Fruit fly (Drosophila melanogaster) whole organism, adult: Measurements from ENCODE around the gene CG11893.
A peak's percentile ranks its signal among the peaks of the same experiment; 100 is the strongest.

Experiments
- CG11617 ChIP-seq: fragments of 200-800 bp; sonication (Bioruptor generic); optimal IDR thresholded peaks from 2 replicates; lab custom pipeline; 2017; ENCODE audit warnings: mild to moderate bottlenecking, missing biosample characterization, missing genetic modification reagents, missing genetic modification characterization
- CG12768 ChIP-seq: fragments of 200-800 bp; sonication (Bioruptor generic); optimal IDR thresholded peaks from 2 replicates; lab custom pipeline; 2017; ENCODE audit warnings: missing biosample characterization, missing genetic modification characterization, mild to moderate bottlenecking, moderate library complexity, missing genetic modification reagents
- CG14711 ChIP-seq: fragments of 200-800 bp; sonication (Bioruptor generic); optimal IDR thresholded peaks from 2 replicates; lab custom pipeline; 2018; ENCODE audit warnings: missing biosample characterization, mild to moderate bottlenecking, missing genetic modification characterization, moderate library complexity
- CG1620 ChIP-seq: fragments of 200-800 bp; sonication (Bioruptor generic); optimal IDR thresholded peaks from 2 replicates; lab custom pipeline; 2016; ENCODE audit warnings: missing biosample characterization, missing genetic modification characterization
- CG33017 ChIP-seq: fragments of 200-800 bp; sonication (Bioruptor generic); optimal IDR thresholded peaks from 2 replicates; lab custom pipeline; 2018; ENCODE audit warnings: missing biosample characterization, mild to moderate bottlenecking, missing genetic modification characterization, moderate library complexity
- CG5204 ChIP-seq: fragments of 200-800 bp; sonication (Bioruptor generic); optimal IDR thresholded peaks from 2 replicates; lab custom pipeline; 2016; ENCODE audit warnings: missing biosample characterization, missing genetic modification characterization
- CG7045 ChIP-seq: fragments of 200-800 bp; sonication (Bioruptor generic); optimal IDR thresholded peaks from 2 replicates; lab custom pipeline; 2017; ENCODE audit warnings: missing biosample characterization, mild to moderate bottlenecking, missing genetic modification characterization
- CG7101 ChIP-seq: fragments of 200-800 bp; sonication (Bioruptor generic); optimal IDR thresholded peaks from 2 replicates; lab custom pipeline; 2018; ENCODE audit warnings: missing biosample characterization, mild to moderate bottlenecking, missing genetic modification characterization, moderate library complexity
- Clk ChIP-seq: fragments of 200-800 bp; sonication (Bioruptor generic); optimal IDR thresholded peaks from 2 replicates; lab custom pipeline; 2017; ENCODE audit warnings: missing biosample characterization, missing genetic modification characterization
- Crg-1 ChIP-seq: fragments of 200-800 bp; sonication (Bioruptor generic); optimal IDR thresholded peaks from 2 replicates; lab custom pipeline; 2016; ENCODE audit warnings: missing biosample characterization, missing genetic modification characterization
- Hr96 ChIP-seq: fragments of 200-800 bp; sonication (Bioruptor generic); optimal IDR thresholded peaks from 2 replicates; lab custom pipeline; 2016; ENCODE audit warnings: missing biosample characterization, missing genetic modification characterization
- Mnt ChIP-seq: fragments of 200-800 bp; sonication (Bioruptor generic); optimal IDR thresholded peaks from 2 replicates; lab custom pipeline; 2016; ENCODE audit warnings: missing biosample characterization, mild to moderate bottlenecking, missing genetic modification characterization
- bab1 ChIP-seq: fragments of 200-800 bp; sonication (Bioruptor generic); optimal IDR thresholded peaks from 3 replicates; lab custom pipeline; 2019; ENCODE audit warnings: missing biosample characterization, mild to moderate bottlenecking, missing genetic modification characterization, moderate library complexity
- cic ChIP-seq: fragments of 200-800 bp; sonication (Bioruptor generic); optimal IDR thresholded peaks from 2 replicates; lab custom pipeline; 2017; ENCODE audit warnings: missing biosample characterization, mild to moderate bottlenecking, missing genetic modification characterization, moderate library complexity
- cnc ChIP-seq, 2 experiments: fragments of >200 bp; optimal IDR thresholded peaks; 2 replicates each; lab custom pipeline; 2017
- kay ChIP-seq: fragments of 200-800 bp; sonication (Bioruptor generic); peaks from one replicate; lab custom pipeline; 2016; ENCODE audit warnings: missing biosample characterization, missing genetic modification characterization, borderline replicate concordance
- ovo ChIP-seq: fragments of 200-800 bp; sonication (Bioruptor generic); optimal IDR thresholded peaks from 2 replicates; lab custom pipeline; 2016; ENCODE audit warnings: missing biosample characterization, missing genetic modification characterization
- pad ChIP-seq: fragments of 200-800 bp; sonication (Bioruptor generic); optimal IDR thresholded peaks from 3 replicates; lab custom pipeline; 2017; ENCODE audit warnings: missing biosample characterization, missing genetic modification characterization, mild to moderate bottlenecking, moderate library complexity, missing genetic modification reagents
- tj ChIP-seq: fragments of 200-800 bp; sonication (Bioruptor generic); optimal IDR thresholded peaks from 3 replicates; lab custom pipeline; 2017; ENCODE audit warnings: missing biosample characterization, mild to moderate bottlenecking, missing genetic modification characterization, moderate library complexity
- toe ChIP-seq: fragments of 200-800 bp; sonication (Bioruptor generic); optimal IDR thresholded peaks from 2 replicates; lab custom pipeline; 2016; ENCODE audit warnings: missing biosample characterization, missing genetic modification characterization

Gene CG11893

DNA sequence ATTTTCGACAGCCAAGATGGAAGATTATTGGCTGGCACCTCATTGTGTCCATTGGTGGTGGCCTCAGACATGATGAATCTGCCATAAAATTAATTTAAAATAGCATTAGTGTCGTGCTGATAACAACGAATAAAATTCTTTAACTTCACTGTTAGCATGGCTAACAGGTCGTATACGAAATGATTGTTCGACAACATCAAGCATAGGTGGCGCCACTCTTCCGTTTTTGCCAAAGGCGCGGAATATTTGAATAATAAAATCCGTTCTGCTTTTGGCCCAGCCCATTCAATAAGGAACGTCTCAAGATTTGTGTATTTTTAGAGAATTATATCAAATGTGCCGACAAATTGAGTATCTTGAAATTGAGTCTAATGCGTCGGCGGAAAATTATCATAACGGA, 22.9 kb downstream of the CG11893 start:
- peak; percentile 26 for TF ChIP-seq toe (GFP tag; lab: Kevin White, UChicago)
- no peak for TF ChIP-seq CG1620 (GFP tag; lab: Kevin White, UChicago)
- TF ChIP-seq cic (GFP tag; lab: Kevin White, UChicago) = no peak
- no peak for TF ChIP-seq CG12768 (GFP tag; lab: Kevin White, UChicago)

DNA sequence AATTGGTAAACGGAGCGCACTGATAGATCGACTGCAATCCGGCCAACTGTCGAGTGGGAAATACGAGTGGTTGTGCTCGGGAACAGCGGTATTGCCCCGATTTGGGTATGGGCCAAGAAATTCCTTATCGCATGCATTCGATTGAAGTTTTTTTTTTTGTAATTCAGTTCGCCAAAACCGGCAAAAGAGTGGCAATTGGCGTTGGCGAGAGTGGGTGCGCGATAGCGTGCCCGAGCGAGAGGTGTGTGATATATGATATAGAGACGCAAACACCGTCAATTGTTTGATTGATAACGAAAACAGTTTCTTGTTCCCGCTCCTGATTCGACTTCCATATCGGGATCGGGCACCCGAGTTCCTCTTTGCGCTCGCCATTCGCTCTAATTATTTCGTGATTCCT, 24.1 kb downstream of the CG11893 start, which contains the start of gene CG31087:
CG31087 (minus strand) TSS at position 63 of the 400 bp plus-strand sequence.
- TF ChIP-seq cic (GFP tag; lab: Kevin White, UChicago) (peak; percentile 63), toe (GFP tag; lab: Kevin White, UChicago) (no peak)

DNA sequence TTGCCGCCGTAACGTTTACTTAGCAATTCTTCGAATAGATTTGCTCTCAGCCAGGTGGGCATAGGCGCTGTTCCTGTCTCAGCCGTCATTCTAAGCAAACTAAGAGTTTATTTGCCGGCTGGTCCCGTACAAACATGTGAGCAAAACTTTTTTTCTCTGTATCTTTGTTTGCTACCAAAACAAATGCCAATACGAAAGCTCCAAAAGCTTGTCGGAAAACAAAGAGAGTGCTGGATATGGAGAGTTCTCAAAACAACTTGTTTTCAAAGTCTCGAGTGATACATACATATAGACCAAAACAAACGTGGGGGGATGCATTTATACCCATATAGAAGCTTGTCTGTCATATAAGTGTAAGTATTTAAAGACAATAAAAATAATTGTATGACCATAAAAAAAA, 26.3 kb downstream of the CG11893 start, which contains the start of gene CG10559:
CG10559 (minus strand) TSS at position 101 of the 400 bp plus-strand sequence.
- TF ChIP-seq cic (GFP tag; lab: Kevin White, UChicago) (peak; percentile 20), CG11617 (GFP tag; lab: Kevin White, UChicago) (no peak), kay (GFP tag; lab: Kevin White, UChicago) (peak; percentile 73)

DNA sequence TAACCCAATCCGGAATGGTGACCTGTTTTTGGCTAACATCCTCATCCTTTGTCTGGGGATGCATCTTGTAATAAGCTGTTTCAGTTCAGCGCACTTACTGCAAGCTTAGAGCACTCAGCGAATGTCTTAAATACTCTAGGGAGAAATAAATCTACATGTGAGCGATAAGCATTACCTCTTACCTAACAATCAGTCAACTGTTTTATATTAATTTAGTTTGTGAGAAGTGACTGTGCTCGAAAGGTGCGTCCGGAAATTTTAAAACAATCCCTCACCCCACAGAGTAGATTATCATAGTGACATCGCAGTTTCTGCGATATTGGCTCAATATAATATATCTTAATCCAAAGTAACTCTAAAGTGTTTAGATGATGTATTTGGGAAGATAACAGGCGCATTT, 28.3 kb downstream of the CG11893 start, which contains the start of gene CG10553:
CG10553 (minus strand) TSS at position 101 of the 400 bp plus-strand sequence.
- no peak for TF ChIP-seq CG7101 (tag; lab: Kevin White, UChicago)
- no peak for TF ChIP-seq cnc (optimal IDR thresholded peaks at IDR 0.05; lab: Kevin White, UChicago)
- TF ChIP-seq bab1 (GFP tag; lab: Kevin White, UChicago) = no peak
- TF ChIP-seq Crg-1 (GFP tag; lab: Kevin White, UChicago) = no peak
- no peak for TF ChIP-seq tj (GFP tag; lab: Kevin White, UChicago)
- no peak for TF ChIP-seq CG5204 (GFP tag; lab: Kevin White, UChicago)
- no peak for TF ChIP-seq cic (GFP tag; lab: Kevin White, UChicago)
- no peak for TF ChIP-seq CG1620 (GFP tag; lab: Kevin White, UChicago)
- no peak for TF ChIP-seq kay (GFP tag; lab: Kevin White, UChicago)
- no peak for TF ChIP-seq Hr96 (GFP tag; lab: Kevin White, UChicago)
- no peak for TF ChIP-seq Clk
- no peak for TF ChIP-seq CG11617 (GFP tag; lab: Kevin White, UChicago)
- TF ChIP-seq CG7045 (GFP tag; lab: Kevin White, UChicago) = no peak
- no peak for TF ChIP-seq toe (GFP tag; lab: Kevin White, UChicago)
- no peak for TF ChIP-seq pad (GFP tag; lab: Kevin White, UChicago)
- TF ChIP-seq CG33017 (tag; lab: Kevin White, UChicago) = no peak

DNA sequence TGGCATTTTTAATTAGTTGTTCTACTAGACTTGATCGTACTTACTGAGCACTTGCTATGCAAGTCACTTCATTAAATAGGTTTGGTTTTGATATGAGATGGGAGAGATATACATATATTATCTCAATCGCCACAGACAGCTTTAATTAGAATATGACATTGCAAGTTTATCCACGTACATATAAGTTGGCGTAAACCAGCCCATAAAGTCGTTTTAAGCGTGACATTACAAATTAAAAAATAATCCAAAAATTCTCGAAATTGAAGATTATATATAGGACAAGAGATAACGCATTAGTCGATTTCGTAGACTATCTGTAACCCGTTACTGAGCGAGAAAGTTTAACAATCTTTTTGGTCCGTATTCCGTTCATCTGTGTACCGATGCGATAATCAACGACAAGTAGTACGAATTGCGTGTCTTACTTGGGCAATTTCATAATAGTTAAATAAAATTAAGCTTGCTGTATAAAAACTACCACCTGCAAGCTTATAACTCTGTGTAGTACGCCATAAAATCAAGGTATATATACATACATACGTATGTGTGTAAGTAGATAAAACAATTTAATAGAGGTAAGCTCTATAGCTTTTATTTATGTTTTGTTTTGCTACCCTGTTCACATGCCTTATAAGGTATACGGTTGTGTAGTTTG, 30.5 kb downstream of the CG11893 start, which contains the start of gene CG10560:
CG10560 (minus strand) TSS at position 51 of the 655 bp plus-strand sequence.
- no peak for TF ChIP-seq bab1 (GFP tag; lab: Kevin White, UChicago)
- TF ChIP-seq kay (GFP tag; lab: Kevin White, UChicago) = peak; percentile 74
- peak; percentile 27 for TF ChIP-seq cic (GFP tag; lab: Kevin White, UChicago)
- TF ChIP-seq cnc (optimal IDR thresholded peaks at IDR 0.05; lab: Kevin White, UChicago) = peak; percentile 19 to 51

- TF ChIP-seq ovo (GFP tag; lab: Kevin White, UChicago) = no peak
- TF ChIP-seq Hr96 (GFP tag; lab: Kevin White, UChicago) = no peak
- TF ChIP-seq CG7045 (GFP tag; lab: Kevin White, UChicago) = no peak
- no peak for TF ChIP-seq cic (GFP tag; lab: Kevin White, UChicago)
- TF ChIP-seq Clk = no peak
- no peak for TF ChIP-seq bab1 (GFP tag; lab: Kevin White, UChicago)
- TF ChIP-seq Crg-1 (GFP tag; lab: Kevin White, UChicago) = no peak
- TF ChIP-seq pad (GFP tag; lab: Kevin White, UChicago) = no peak
- TF ChIP-seq cnc (optimal IDR thresholded peaks at IDR 0.05; lab: Kevin White, UChicago) = no peak
- TF ChIP-seq CG14711 (tag; lab: Kevin White, UChicago) = no peak
- TF ChIP-seq CG12768 (GFP tag; lab: Kevin White, UChicago) = no peak
- TF ChIP-seq tj (GFP tag; lab: Kevin White, UChicago) = no peak
- TF ChIP-seq CG33017 (tag; lab: Kevin White, UChicago) = no peak
- TF ChIP-seq CG5204 (GFP tag; lab: Kevin White, UChicago) = no peak
- TF ChIP-seq toe (GFP tag; lab: Kevin White, UChicago) = no peak
Observed at dm6 chr3R:25320898-25321297, 31.2 kb downstream of the CG11893 start.

- TF ChIP-seq cic (GFP tag; lab: Kevin White, UChicago) = no peak
- TF ChIP-seq bab1 (GFP tag; lab: Kevin White, UChicago) = no peak
- TF ChIP-seq Hr96 (GFP tag; lab: Kevin White, UChicago) = no peak
- no peak for TF ChIP-seq ovo (GFP tag; lab: Kevin White, UChicago)
- TF ChIP-seq Mnt (GFP tag; lab: Kevin White, UChicago) = no peak
- no peak for TF ChIP-seq CG12768 (GFP tag; lab: Kevin White, UChicago)
- no peak for TF ChIP-seq Clk
Observed at dm6 chr3R:25321681-25322080, 32.0 kb downstream of the CG11893 start.
